Fruit fly (Drosophila melanogaster) whole organism, embryonic: ENCODE data around the gene fzy.

ENCODE experiments used
- Antp ChIP-seq: fragments of 200-800 bp; sonication (Bioruptor generic); optimal IDR thresholded peaks from 3 replicates; lab custom pipeline; 2016; ENCODE audit warnings: missing biosample characterization, missing genetic modification characterization
- CG11456 ChIP-seq: fragments of 200-800 bp; sonication (Bioruptor generic); IDR thresholded peaks from 3 replicates; pipeline ENCODE4 v1.3.6; 2022; ENCODE audit warnings: missing biosample characterization, missing genetic modification characterization
- CG14014 ChIP-seq: fragments of 200-800 bp; sonication (Bioruptor generic); IDR thresholded peaks from 2 replicates; pipeline ENCODE4 v1.3.6; 2022; ENCODE audit warnings: missing biosample characterization, missing genetic modification characterization
- CG15011 ChIP-seq: fragments of 200-800 bp; sonication (Bioruptor generic); optimal IDR thresholded peaks from 3 replicates; lab custom pipeline; 2018; ENCODE audit warnings: missing biosample characterization, mild to moderate bottlenecking, missing genetic modification characterization
- CG1602 ChIP-seq: fragments of 200-800 bp; sonication (Bioruptor generic); optimal IDR thresholded peaks from 3 replicates; lab custom pipeline; 2016; ENCODE audit warnings: missing biosample characterization, missing genetic modification characterization
- CG16779 ChIP-seq: fragments of 200-800 bp; sonication (Bioruptor generic); IDR thresholded peaks from 2 replicates; pipeline ENCODE4 v1.3.6; 2022; ENCODE audit warnings: missing biosample characterization, missing genetic modification characterization
- CG18599 ChIP-seq: fragments of 200-800 bp; sonication (Bioruptor generic); optimal IDR thresholded peaks from 3 replicates; lab custom pipeline; 2017; ENCODE audit warnings: missing biosample characterization, missing genetic modification characterization, mild to moderate bottlenecking, moderate library complexity, missing genetic modification reagents
- CG18764 ChIP-seq: fragments of 200-800 bp; sonication (Bioruptor generic); optimal IDR thresholded peaks from 3 replicates; lab custom pipeline; 2016; ENCODE audit warnings: missing biosample characterization, missing genetic modification characterization
- CG2120 ChIP-seq: fragments of 200-800 bp; sonication (Bioruptor generic); optimal IDR thresholded peaks from 3 replicates; lab custom pipeline; 2016; ENCODE audit warnings: missing biosample characterization, missing genetic modification characterization
- CG32532 ChIP-seq: fragments of 200-800 bp; sonication (Bioruptor generic); IDR thresholded peaks from 2 replicates; pipeline ENCODE4 v1.3.6; 2022; ENCODE audit warnings: missing biosample characterization, missing genetic modification characterization
- CG4707 ChIP-seq: fragments of 200-800 bp; sonication (Bioruptor generic); optimal IDR thresholded peaks from 2 replicates; lab custom pipeline; 2018; ENCODE audit warnings: missing biosample characterization, mild to moderate bottlenecking, missing genetic modification characterization, moderate library complexity
- CG6654 ChIP-seq: fragments of 200-800 bp; sonication (Bioruptor generic); optimal IDR thresholded peaks from 2 replicates; lab custom pipeline; 2017; ENCODE audit warnings: missing biosample characterization, mild to moderate bottlenecking, missing genetic modification characterization
- CG6854 ChIP-seq: fragments of 200-800 bp; sonication (Bioruptor generic); optimal IDR thresholded peaks from 3 replicates; lab custom pipeline; 2017; ENCODE audit warnings: missing biosample characterization, mild to moderate bottlenecking, missing genetic modification characterization
- CG7357 ChIP-seq: fragments of 200-800 bp; sonication (Bioruptor generic); IDR thresholded peaks from 3 replicates; pipeline ENCODE4 v1.3.6; 2022; ENCODE audit warnings: missing biosample characterization, missing genetic modification characterization
- CG7928 ChIP-seq: fragments of 200-800 bp; sonication (Bioruptor generic); optimal IDR thresholded peaks from 2 replicates; lab custom pipeline; 2017; ENCODE audit warnings: missing biosample characterization, mild to moderate bottlenecking, missing genetic modification characterization
- CG8944 ChIP-seq: fragments of 200-800 bp; sonication (Bioruptor generic); optimal IDR thresholded peaks from 3 replicates; lab custom pipeline; 2016; ENCODE audit warnings: missing biosample characterization, missing genetic modification characterization
- Chrac-16 ChIP-seq: fragments of 200-800 bp; sonication (Bioruptor generic); optimal IDR thresholded peaks from 3 replicates; lab custom pipeline; 2016; ENCODE audit warnings: missing biosample characterization, missing genetic modification characterization
- CkIIα-i1 ChIP-seq: fragments of 200-800 bp; sonication (Bioruptor generic); IDR thresholded peaks from 2 replicates; pipeline ENCODE4 v1.3.6; 2022; ENCODE audit warnings: missing biosample characterization, missing genetic modification characterization
- Dbx ChIP-seq: fragments of 200-800 bp; sonication (Bioruptor generic); IDR thresholded peaks from 3 replicates; pipeline ENCODE4 v1.3.6; 2022; ENCODE audit warnings: missing biosample characterization, missing genetic modification characterization
- Dek ChIP-seq: fragments of 200-800 bp; sonication (Bioruptor generic); optimal IDR thresholded peaks from 3 replicates; lab custom pipeline; 2019; ENCODE audit warnings: missing biosample characterization, mild to moderate bottlenecking, missing genetic modification characterization, moderate library complexity
- Dp ChIP-seq: fragments of 200-800 bp; sonication (Bioruptor generic); optimal IDR thresholded peaks from 2 replicates; lab custom pipeline; 2018; ENCODE audit warnings: missing biosample characterization, mild to moderate bottlenecking, missing genetic modification characterization, moderate library complexity
- HLH4C ChIP-seq: fragments of 200-800 bp; sonication (Bioruptor generic); IDR thresholded peaks from 3 replicates; pipeline ENCODE4 v1.3.6; 2022; ENCODE audit warnings: missing biosample characterization, missing genetic modification characterization; ENCODE audit not compliant: partially characterized antibody
- Hand ChIP-seq: fragments of 200-800 bp; sonication (Bioruptor generic); optimal IDR thresholded peaks from 2 replicates; lab custom pipeline; 2017; ENCODE audit warnings: mild to moderate bottlenecking, missing biosample characterization, missing genetic modification reagents, missing genetic modification characterization
- Hr39 ChIP-seq: fragments of >200 bp; optimal IDR thresholded peaks from 2 replicates; lab custom pipeline; 2017
- Hr51 ChIP-seq, 2 experiments: fragments of 200-800 bp; sonication (Bioruptor generic); optimal IDR thresholded peaks; 2 replicates in 1 of 2; 3 replicates in 1 of 2; lab custom pipeline; 2016 to 2018; ENCODE audit warnings: missing biosample characterization in 2 of 2, missing genetic modification characterization in 2 of 2, mild to moderate bottlenecking in 1 of 2, moderate library complexity in 1 of 2
- Hr78 ChIP-seq, 2 experiments: fragments of 200-800 bp in 1 of 2; fragments of >200 bp in 1 of 2; sonication (Bioruptor generic) in 1 of 2; optimal IDR thresholded peaks; 2 replicates each; lab custom pipeline; 2017 to 2019; ENCODE audit warnings: missing biosample characterization in 2 of 2, missing genetic modification characterization in 2 of 2, mild to moderate bottlenecking in 1 of 2, moderate library complexity in 1 of 2
- Jarid2 ChIP-seq: fragments of 200-800 bp; sonication (Bioruptor generic); optimal IDR thresholded peaks from 3 replicates; lab custom pipeline; 2017; ENCODE audit warnings: mild to moderate bottlenecking, missing biosample characterization, missing genetic modification reagents, missing genetic modification characterization
- MTF-1 ChIP-seq: fragments of 200-800 bp; sonication (Bioruptor generic); optimal IDR thresholded peaks from 2 replicates; lab custom pipeline; 2018; ENCODE audit warnings: missing biosample characterization, mild to moderate bottlenecking, missing genetic modification characterization, borderline replicate concordance
- Med ChIP-seq: fragments of 200-800 bp; sonication (Bioruptor generic); peaks from one replicate; lab custom pipeline; 2016; ENCODE audit warnings: missing biosample characterization, missing genetic modification characterization, mild to moderate bottlenecking, inconsistent platforms, moderate library complexity
- NfI ChIP-seq: fragments of 200-800 bp; sonication (Bioruptor generic); optimal IDR thresholded peaks from 3 replicates; lab custom pipeline; 2018; ENCODE audit warnings: missing biosample characterization, mild to moderate bottlenecking, missing genetic modification characterization, moderate library complexity
- Scr ChIP-seq: fragments of 200-800 bp; sonication (Bioruptor generic); IDR thresholded peaks from 2 replicates; pipeline ENCODE4 v1.3.6; 2022; ENCODE audit warnings: missing biosample characterization, missing genetic modification characterization; ENCODE audit not compliant: partially characterized antibody
- Tbp ChIP-seq: fragments of >200 bp; optimal IDR thresholded peaks from 2 replicates; lab custom pipeline; 2018; ENCODE audit warnings: missing biosample characterization, missing genetic modification characterization
- ab ChIP-seq: fragments of 200-800 bp; sonication (Bioruptor generic); optimal IDR thresholded peaks from 2 replicates; lab custom pipeline; 2016; ENCODE audit warnings: missing biosample characterization, missing genetic modification characterization
- bigmax ChIP-seq: fragments of 200-800 bp; sonication (Bioruptor generic); optimal IDR thresholded peaks from 2 replicates; lab custom pipeline; 2018; ENCODE audit warnings: missing biosample characterization, mild to moderate bottlenecking, missing genetic modification characterization
- crc ChIP-seq: fragments of 200-800 bp; sonication (Bioruptor generic); optimal IDR thresholded peaks from 2 replicates; lab custom pipeline; 2016; ENCODE audit warnings: missing biosample characterization, missing genetic modification characterization
- crol ChIP-seq: fragments of 200-800 bp; sonication (Bioruptor generic); IDR thresholded peaks from 2 replicates; pipeline ENCODE4 v1.3.6; 2022; ENCODE audit warnings: missing biosample characterization, missing genetic modification characterization
- danr ChIP-seq: fragments of 200-800 bp; sonication (Bioruptor generic); IDR thresholded peaks from 2 replicates; pipeline ENCODE4 v1.3.6; 2022; ENCODE audit warnings: missing biosample characterization, missing genetic modification characterization
- dm ChIP-seq: fragments of 200-800 bp; sonication (Bioruptor generic); optimal IDR thresholded peaks from 3 replicates; lab custom pipeline; 2016; ENCODE audit warnings: missing biosample characterization, missing genetic modification characterization
- en ChIP-seq: fragments of 200-800 bp; sonication (Bioruptor generic); optimal IDR thresholded peaks from 2 replicates; lab custom pipeline; 2016; ENCODE audit warnings: missing biosample characterization, missing genetic modification characterization
- grau ChIP-seq: fragments of 200-800 bp; optimal IDR thresholded peaks from 3 replicates; lab custom pipeline; 2019; ENCODE audit warnings: missing biosample characterization, mild to moderate bottlenecking, missing genetic modification characterization, moderate library complexity
- hth ChIP-seq: fragments of >200 bp; optimal IDR thresholded peaks from 2 replicates; lab custom pipeline; 2017; ENCODE audit warnings: inconsistent platforms
- kah ChIP-seq: fragments of 200-800 bp; sonication (Bioruptor generic); optimal IDR thresholded peaks from 2 replicates; lab custom pipeline; 2018; ENCODE audit warnings: missing biosample characterization, mild to moderate bottlenecking, missing genetic modification characterization
- knrl ChIP-seq: fragments of 200-800 bp; sonication (Bioruptor generic); IDR thresholded peaks from 3 replicates; pipeline ENCODE4 v1.3.6; 2022; ENCODE audit warnings: missing biosample characterization, missing genetic modification characterization; ENCODE audit not compliant: partially characterized antibody
- nerfin-1 ChIP-seq: fragments of 200-800 bp; sonication (Bioruptor generic); optimal IDR thresholded peaks from 3 replicates; lab custom pipeline; 2019; ENCODE audit warnings: missing biosample characterization, mild to moderate bottlenecking, missing genetic modification characterization, moderate library complexity
- p53 ChIP-seq: fragments of 200-800 bp; sonication (Bioruptor generic); optimal IDR thresholded peaks from 2 replicates; lab custom pipeline; 2016; ENCODE audit warnings: missing biosample characterization, missing genetic modification characterization
- pho ChIP-seq: fragments of 200-800 bp; sonication (Bioruptor generic); optimal IDR thresholded peaks from 2 replicates; lab custom pipeline; 2016; ENCODE audit warnings: missing biosample characterization, missing genetic modification characterization
- phol ChIP-seq: fragments of 200-800 bp; sonication (Bioruptor generic); optimal IDR thresholded peaks from 3 replicates; lab custom pipeline; 2018; ENCODE audit warnings: missing biosample characterization, mild to moderate bottlenecking, missing genetic modification characterization, moderate library complexity
- slbo ChIP-seq: fragments of 200-800 bp; sonication (Bioruptor generic); IDR thresholded peaks from 2 replicates; pipeline ENCODE4 v1.3.6; 2022; ENCODE audit warnings: missing biosample characterization, missing genetic modification characterization
- sob ChIP-seq: fragments of 200-800 bp; sonication (Bioruptor generic); IDR thresholded peaks from 2 replicates; pipeline ENCODE4 v1.3.6; 2022; ENCODE audit warnings: missing biosample characterization, missing genetic modification characterization
- sr ChIP-seq: fragments of 200-800 bp; sonication (Bioruptor generic); IDR thresholded peaks from 3 replicates; pipeline ENCODE4 v1.3.6; 2022; ENCODE audit warnings: missing biosample characterization, missing genetic modification characterization

The fzy gene

DNA sequence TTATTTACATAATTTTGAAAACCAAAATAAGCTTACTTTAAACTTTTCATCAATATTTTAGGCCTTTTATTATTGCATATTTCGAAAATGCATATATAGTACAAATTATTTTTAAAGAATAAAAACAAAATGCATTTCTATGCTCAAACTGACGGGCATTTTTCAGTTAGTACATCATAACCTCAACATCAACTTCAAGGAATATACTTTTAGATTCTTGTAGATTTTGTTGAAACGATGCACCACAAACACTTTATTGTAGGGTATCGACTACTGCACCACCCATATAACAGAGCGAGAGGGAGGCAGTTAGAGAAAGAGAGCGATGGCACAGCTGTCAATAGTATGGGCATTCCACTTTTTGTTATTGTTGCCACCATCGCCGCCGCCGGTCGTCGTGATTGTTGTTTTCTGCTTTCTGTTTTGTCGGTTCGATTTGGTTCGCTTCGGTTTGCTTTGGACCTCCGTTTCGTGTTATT is 30.9 kb upstream of the fzy start (continued):
- 0 out of 3 replicates have a peak, but pooled peaks have one; percentile 6 for TF ChIP-seq sr (GFP tag; lab: Robert Waterston, UW)
- peak; percentile 51; the same call in 1 of the 2 replicates for TF ChIP-seq CG32532 (GFP tag; lab: Robert Waterston, UW)
- no peak for TF ChIP-seq p53 (GFP tag; lab: Kevin White, UChicago)
- TF ChIP-seq CkIIα-i1 (GFP tag; lab: Robert Waterston, UW): no peak
- TF ChIP-seq pho (GFP tag; lab: Kevin White, UChicago): peak; percentile 40
- no peak for TF ChIP-seq Tbp (GFP tag; lab: Kevin White, UChicago)
- TF ChIP-seq CG4707 (GFP tag; lab: Kevin White, UChicago): peak; percentile 75
- peak; percentile 80 for TF ChIP-seq CG15011 (GFP tag; lab: Kevin White, UChicago)
- peak; percentile 77 for TF ChIP-seq CG6654 (GFP tag; lab: Kevin White, UChicago)
- peak; percentile 93 for TF ChIP-seq grau
- TF ChIP-seq CG6854 (GFP tag; lab: Kevin White, UChicago): peak; percentile 52
- TF ChIP-seq MTF-1 (GFP tag; lab: Kevin White, UChicago): peak; percentile 51
- TF ChIP-seq hth (lab: Kevin White, UChicago): no peak
- peak; percentile 58; the same call in 1 of the 2 replicates for TF ChIP-seq slbo (GFP tag; lab: Robert Waterston, UW)
- TF ChIP-seq bigmax (GFP tag; lab: Kevin White, UChicago): peak; percentile 87
- peak; percentile 65 for TF ChIP-seq CG2120
- peak; percentile 57 for TF ChIP-seq ab
- TF ChIP-seq kah: peak; percentile 84
- TF ChIP-seq Hr51 (GFP tag; optimal IDR thresholded peaks at IDR 0.05; lab: Kevin White, UChicago): peak; percentile 68 to 97
- TF ChIP-seq CG11456 (GFP tag; lab: Robert Waterston, UW): 0 out of 3 replicates have a peak, but pooled peaks have one; percentile 18
- peak in 1 of 2 experiments; percentile 87 for TF ChIP-seq Hr78 (GFP tag; optimal IDR thresholded peaks at IDR 0.05; lab: Kevin White, UChicago)
- TF ChIP-seq sob (GFP tag; lab: Robert Waterston, UW): peak; percentile 55; the same call in 1 of the 2 replicates
- peak; percentile 73 for TF ChIP-seq Jarid2 (GFP tag; lab: Kevin White, UChicago)
- TF ChIP-seq HLH4C: no peak
- TF ChIP-seq CG8944 (GFP tag; lab: Kevin White, UChicago): peak; percentile 78
- no peak for TF ChIP-seq Scr (GFP tag; lab: Robert Waterston, UW)
- peak; percentile 85 for TF ChIP-seq CG18599 (GFP tag; lab: Kevin White, UChicago)
- no peak for TF ChIP-seq Dbx (GFP tag; lab: Robert Waterston, UW)
- TF ChIP-seq danr (GFP tag; lab: Robert Waterston, UW): peak; percentile 78
- peak; percentile 90 for TF ChIP-seq NfI
- peak; percentile 85 for TF ChIP-seq Chrac-16 (GFP tag; lab: Kevin White, UChicago)
- TF ChIP-seq CG18764 (GFP tag; lab: Kevin White, UChicago): peak; percentile 86
- TF ChIP-seq knrl (GFP tag; lab: Robert Waterston, UW): no peak
- peak; percentile 92 for TF ChIP-seq CG1602 (GFP tag; lab: Kevin White, UChicago)
- TF ChIP-seq Hand (GFP tag; lab: Kevin White, UChicago): peak; percentile 59
- TF ChIP-seq CG7928 (GFP tag; lab: Kevin White, UChicago): peak; percentile 36
- TF ChIP-seq Antp: peak; percentile 87
- peak; percentile 52 for TF ChIP-seq dm (GFP tag; lab: Kevin White, UChicago)
- peak; percentile 89 for TF ChIP-seq nerfin-1 (tag; lab: Kevin White, UChicago)
- peak; percentile 96 for TF ChIP-seq phol
- TF ChIP-seq Hr39 (lab: Kevin White, UChicago): no peak
- TF ChIP-seq crol: 0 out of 2 replicates have a peak, but pooled peaks have one; percentile 8
- TF ChIP-seq CG14014: no peak
- TF ChIP-seq Dp (GFP tag; lab: Kevin White, UChicago): no peak
- TF ChIP-seq CG7357 (GFP tag; lab: Robert Waterston, UW): peak; percentile 70; the same call in 2 of the 3 replicates
- TF ChIP-seq Med (GFP tag; lab: Kevin White, UChicago): peak; percentile 95
- peak; percentile 83 for TF ChIP-seq Dek (tag; lab: Kevin White, UChicago)
- TF ChIP-seq en: peak; percentile 75
- no peak for TF ChIP-seq CG16779
- peak; percentile 11 for TF ChIP-seq crc (GFP tag; lab: Kevin White, UChicago)
